Fruit fly (Drosophila melanogaster): Measurements from ENCODE around the gene CG11403.

Gene CG11403

DNA sequence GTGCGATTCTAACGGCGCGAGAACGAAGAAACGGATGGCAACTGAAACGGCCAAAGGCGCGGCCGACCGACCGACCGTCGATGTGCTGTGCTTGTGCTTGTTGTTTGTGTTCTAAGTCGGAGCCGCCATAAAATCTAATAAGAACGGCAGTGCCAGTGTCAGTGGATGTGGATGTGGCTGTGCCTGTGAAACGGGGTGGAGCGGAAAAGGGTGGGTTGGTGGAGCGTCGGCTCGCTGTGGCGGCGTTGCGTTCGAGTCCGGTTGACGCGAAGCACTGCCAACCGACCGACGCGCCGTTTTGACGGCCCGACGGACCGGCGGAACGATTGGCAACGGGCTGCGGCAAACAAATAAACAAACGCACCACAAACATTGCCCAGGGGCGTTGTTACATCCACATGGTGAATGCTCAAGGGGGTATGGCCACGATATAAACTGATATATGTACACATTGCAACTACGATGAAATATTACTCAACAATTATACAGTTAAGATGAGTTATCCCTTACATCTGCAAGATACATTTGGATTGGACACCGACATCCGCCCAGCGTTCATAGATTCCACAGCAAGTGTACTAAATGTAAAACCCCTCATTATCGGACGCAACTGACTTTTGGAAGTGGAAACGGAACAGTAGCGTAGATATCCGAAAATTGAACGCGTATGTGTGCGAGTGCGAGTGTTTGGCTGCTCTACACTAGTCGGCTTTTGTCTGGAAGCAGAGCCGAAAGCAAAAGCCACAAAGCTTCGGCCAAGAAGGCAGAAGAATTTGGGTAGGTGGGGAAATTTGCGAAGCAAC, 35.5 kb upstream of the CG11403 start, which contains the start of gene Atf3 (continued):
- TF ChIP-seq CG10654 (GFP tag; optimal IDR thresholded peaks at IDR 0.05) (peak; percentile 99), dan (GFP tag; IDR thresholded peaks at IDR 0.05) (peak; percentile 92), Dbx (GFP tag; IDR thresholded peaks at IDR 0.05) (peak; percentile 99), fd96Cb (tag; optimal IDR thresholded peaks at IDR 0.05) (peak; percentile 99), rib (GFP tag; IDR thresholded peaks at IDR 0.05) (peak; percentile 98), CG18619 (GFP tag; optimal IDR thresholded peaks at IDR 0.05) (peak; percentile 100), CG4424 (GFP tag; optimal IDR thresholded peaks at IDR 0.05) (peak; percentile 98), Atf-2 (GFP tag; optimal IDR thresholded peaks at IDR 0.05) (peak; percentile 99), CG7928 (GFP tag; optimal IDR thresholded peaks at IDR 0.05) (peak; percentile 87), Tbp (GFP tag; optimal IDR thresholded peaks at IDR 0.05) (no peak), wdn (GFP tag; IDR thresholded peaks at IDR 0.05) (peak; percentile 98), zfh2 (GFP tag; optimal IDR thresholded peaks at IDR 0.05) (peak; percentile 100), tup (GFP tag; optimal IDR thresholded peaks at IDR 0.05) (peak; percentile 96), pros (GFP tag; optimal IDR thresholded peaks at IDR 0.05) (peak; percentile 60), chinmo (GFP tag; IDR thresholded peaks at IDR 0.05; ENCODE audit: partially characterized antibody) (peak; percentile 98), CG8388 (GFP tag; optimal IDR thresholded peaks at IDR 0.05) (peak; percentile 97), Ada2b (GFP tag; IDR thresholded peaks at IDR 0.05) (peak; percentile 99), CG11560 (tag; IDR thresholded peaks at IDR 0.05) (peak; percentile 94), E2f1 (GFP tag; IDR thresholded peaks at IDR 0.05) (peak; percentile 98), Side (GFP tag; optimal IDR thresholded peaks at IDR 0.05) (peak; percentile 99), sens (GFP tag) (peak; percentile 100), Jarid2 (GFP tag; optimal IDR thresholded peaks at IDR 0.05) (peak; percentile 92), unpg (GFP tag; optimal IDR thresholded peaks at IDR 0.05) (peak; percentile 99), CG17385 (GFP tag; optimal IDR thresholded peaks at IDR 0.05) (peak; percentile 97), Hmx (GFP tag; optimal IDR thresholded peaks at IDR 0.05) (peak; percentile 97), CG10321 (GFP tag; IDR thresholded peaks at IDR 0.05) (peak; percentile 81), br (optimal IDR thresholded peaks at IDR 0.05) (no peak), tin (GFP tag; optimal IDR thresholded peaks at IDR 0.05) (peak; percentile 98), aop (GFP tag; IDR thresholded peaks at IDR 0.05) (peak; percentile 89), CG15073 (GFP tag; optimal IDR thresholded peaks at IDR 0.05) (peak; percentile 86), dati (GFP tag; IDR thresholded peaks at IDR 0.05) (peak; percentile 89), lov (optimal IDR thresholded peaks at IDR 0.05) (no peak), lov (GFP tag; IDR thresholded peaks at IDR 0.05) (peak; percentile 89), sima (GFP tag; optimal IDR thresholded peaks at IDR 0.05) (peak; percentile 96), ci (GFP tag; IDR thresholded peaks at IDR 0.05) (peak; percentile 96), odd (GFP tag; optimal IDR thresholded peaks at IDR 0.05) (peak; percentile 98), Asciz (GFP tag; optimal IDR thresholded peaks at IDR 0.05) (peak; percentile 97), Oaz (GFP tag; IDR thresholded peaks at IDR 0.05) (peak; percentile 98), CG10959 (GFP tag; IDR thresholded peaks at IDR 0.05) (peak; percentile 90), Hmr (GFP tag; optimal IDR thresholded peaks at IDR 0.05) (peak; percentile 100), run (tag; optimal IDR thresholded peaks at IDR 0.05) (peak; percentile 99), chm (GFP tag; IDR thresholded peaks at IDR 0.05) (peak; percentile 94), CG10543 (GFP tag; optimal IDR thresholded peaks at IDR 0.05) (peak; percentile 99), corto (GFP tag; optimal IDR thresholded peaks at IDR 0.05) (peak; percentile 85), CG2678 (tag; optimal IDR thresholded peaks at IDR 0.05) (peak; percentile 100), jumu (GFP tag; optimal IDR thresholded peaks at IDR 0.05) (peak; percentile 99), pan (optimal IDR thresholded peaks at IDR 0.05) (no peak), pan (GFP tag; optimal IDR thresholded peaks at IDR 0.05 in 1 of 2, IDR thresholded peaks at IDR 0.05 in 1 of 2) (peak in 1 of 2 experiments; percentile 99), CG14014 (GFP tag; IDR thresholded peaks at IDR 0.05) (peak; percentile 99), nau (GFP tag; optimal IDR thresholded peaks at IDR 0.05) (peak; percentile 99), CG6272 (GFP tag; IDR thresholded peaks at IDR 0.05) (peak; percentile 97)
